Fruit fly (Drosophila melanogaster): ENCODE results near the gene CG33783.

dm6 chr3R:10097531-10098295 lies 31.1 kb downstream of the CG33783 start:
- TF ChIP-seq insv (optimal IDR thresholded peaks at IDR 0.05) (no peak), ttk (optimal IDR thresholded peaks at IDR 0.05) (no peak), psq (optimal IDR thresholded peaks at IDR 0.05) (no peak), Myc (optimal IDR thresholded peaks at IDR 0.05) (no peak)
